Fruit fly (Drosophila melanogaster) whole organism: ENCODE measurements around the gene CG13284.

ENCODE experiments used
- EcR ChIP-seq, 2 experiments: fragments of >200 bp; optimal IDR thresholded peaks; 2 replicates each; lab custom pipeline; 2017; ENCODE audit warnings: missing biosample characterization in 2 of 2, missing genetic modification characterization in 2 of 2, missing genetic modification reagents in 2 of 2
- pan ChIP-seq: fragments of >200 bp; optimal IDR thresholded peaks from 2 replicates; lab custom pipeline; 2017
- psq ChIP-seq: fragments of >200 bp; optimal IDR thresholded peaks from 2 replicates; lab custom pipeline; 2017
- usp ChIP-seq: fragments of >200 bp; optimal IDR thresholded peaks from 2 replicates; lab custom pipeline; 2017; ENCODE audit warnings: missing biosample characterization, missing genetic modification characterization, mixed read lengths

DNA sequence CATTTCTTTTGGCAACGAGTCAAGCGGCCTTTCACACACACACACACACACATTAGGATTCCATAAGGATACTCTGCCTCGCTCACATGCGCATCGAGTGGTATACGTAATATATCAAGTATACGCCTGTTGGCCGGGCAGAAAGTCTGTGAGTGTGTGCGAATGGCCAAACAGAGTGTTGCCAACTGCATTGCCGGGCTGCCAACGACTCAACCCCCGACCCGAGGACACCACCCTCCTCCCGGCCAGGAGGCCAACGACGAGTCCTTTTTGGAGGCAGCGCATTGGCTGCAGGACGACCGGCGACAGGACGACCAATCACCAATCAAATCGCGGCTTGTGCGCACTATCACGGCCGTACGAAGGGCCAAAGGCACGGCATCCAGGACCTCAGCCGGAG, 29.2 kb upstream of the CG13284 start:
- TF ChIP-seq pan (lab: Kevin White, UChicago) (no peak), usp (no peak), EcR (GFP tag; optimal IDR thresholded peaks at IDR 0.05; lab: Kevin White, UChicago) (no peak), psq (no peak)
